Worm (Caenorhabditis elegans) whole organism, L3 larva: ENCODE measurements around the gene F59A7.12.

Source experiments
- aly-2 ChIP-seq: fragments of 150-350 bp; optimal IDR thresholded peaks from 2 replicates; lab custom pipeline; 2014; ENCODE audit warnings: missing biosample characterization, missing genetic modification characterization
- ama-1 ChIP-seq: fragments of 150-350 bp; optimal IDR thresholded peaks from 2 replicates; lab custom pipeline; 2018
- egl-27 ChIP-seq: sonication (generic microtip); optimal IDR thresholded peaks from 4 replicates; lab custom pipeline; 2017; ENCODE audit warnings: missing biosample characterization, missing genetic modification reagents, missing genetic modification characterization
- elt-1 ChIP-seq: fragments of 150-350 bp; optimal IDR thresholded peaks from 2 replicates; lab custom pipeline; 2014; ENCODE audit warnings: missing biosample characterization, missing genetic modification characterization
- nhr-11 ChIP-seq: fragments of 150-350 bp; optimal IDR thresholded peaks from 2 replicates; lab custom pipeline; 2014; ENCODE audit warnings: missing biosample characterization, missing genetic modification characterization
- nhr-23 ChIP-seq: fragments of 150-350 bp; optimal IDR thresholded peaks from 2 replicates; lab custom pipeline; 2014; ENCODE audit warnings: missing biosample characterization, missing genetic modification reagents, missing genetic modification characterization
- nhr-77 ChIP-seq: fragments of 150-350 bp; optimal IDR thresholded peaks from 2 replicates; lab custom pipeline; 2014; ENCODE audit warnings: missing biosample characterization, missing genetic modification characterization
- snpc-4 ChIP-seq: fragments of 150-350 bp; optimal IDR thresholded peaks from 2 replicates; lab custom pipeline; 2014; ENCODE audit warnings: missing biosample characterization, missing genetic modification characterization
- unc-62 ChIP-seq: fragments of 150-350 bp; sonication (generic microtip); optimal IDR thresholded peaks from 4 replicates; lab custom pipeline; 2014; ENCODE audit warnings: missing biosample characterization, missing genetic modification reagents, missing genetic modification characterization
- ztf-11 ChIP-seq: fragments of 150-350 bp; optimal IDR thresholded peaks from 2 replicates; lab custom pipeline; 2014; ENCODE audit warnings: missing biosample characterization, missing genetic modification characterization

- TF ChIP-seq ztf-11, result no peak
- no peak for TF ChIP-seq ama-1
- no peak for TF ChIP-seq nhr-77 (tag; lab: Kevin White, UChicago)
- no peak for TF ChIP-seq nhr-23
- TF ChIP-seq nhr-11 (tag; lab: Kevin White, UChicago), result no peak
- no peak for TF ChIP-seq egl-27 (tag; lab: Kevin White, UChicago)
- TF ChIP-seq unc-62 (GFP tag; lab: Kevin White, UChicago), result no peak
- no peak for TF ChIP-seq aly-2
- TF ChIP-seq snpc-4 (tag; lab: Kevin White, UChicago), result no peak
- TF ChIP-seq elt-1, result no peak
Measured at ce11 chrV:2011777-2012176, 18.2 kb upstream of the F59A7.12 start, which contains the start of gene F59A7.7.
